Worm (Caenorhabditis elegans): ENCODE results near the gene kat-1.

DNA sequence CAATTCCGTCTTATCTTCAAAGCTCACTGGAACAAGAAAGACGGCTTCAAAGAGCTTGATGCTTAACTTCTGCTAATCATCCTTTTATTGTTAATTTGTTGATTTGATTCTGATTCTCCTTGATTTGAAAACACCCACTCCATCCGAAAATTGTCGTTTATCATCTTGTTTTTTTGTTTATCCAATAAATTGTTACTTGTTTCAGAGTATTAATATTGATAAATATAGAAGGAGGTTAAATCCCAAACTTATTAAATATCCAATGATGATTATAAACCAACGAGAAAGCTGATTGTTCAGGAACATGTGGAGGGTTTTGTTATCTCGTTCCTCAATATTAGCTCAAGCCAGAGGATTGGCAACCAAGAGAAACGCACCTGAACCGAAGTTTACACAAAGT is 39.2 kb downstream of the kat-1 start, which contains the start of gene F10E7.6:
- TF ChIP-seq dao-5 (tag; optimal IDR thresholded peaks at IDR 0.05) (no peak), W03F9.2 (tag; optimal IDR thresholded peaks at IDR 0.05) (no peak), him-1 (tag; optimal IDR thresholded peaks at IDR 0.05) (no peak)
